Comparison of ENCODE assay signal across 2 fruit fly cellular contexts in genomic region chr3L:4619497-4620211, dm6.
TF ChIP-seq lines count a peak whose summit lies in the region.

No protein-coding gene starts in this region.

TF ChIP-seq in whole organism, embryonic, 481 proteins besides CTCF, POLR2A, EP300 and RAD21 (continued from another document):
- TF ChIP-seq ap (GFP tag; IDR thresholded peaks at IDR 0.05; lab: Robert Waterston, UW), result 0 out of 2 replicates have a peak, but pooled peaks have one; percentile 6
- TF ChIP-seq dm (GFP tag; optimal IDR thresholded peaks at IDR 0.05; lab: Kevin White, UChicago), result no peak
- TF ChIP-seq CG10147 (GFP tag; optimal IDR thresholded peaks at IDR 0.05; lab: Kevin White, UChicago), result no peak
- TF ChIP-seq CG14014 (GFP tag; IDR thresholded peaks at IDR 0.05; lab: Robert Waterston, UW), result no peak
- TF ChIP-seq CG6689 (GFP tag; IDR thresholded peaks at IDR 0.05; lab: Robert Waterston, UW), result peak; percentile 18; the same call in 1 of the 2 replicates
- TF ChIP-seq pfk (GFP tag; optimal IDR thresholded peaks at IDR 0.05; lab: Kevin White, UChicago), result peak; percentile 73
- TF ChIP-seq CG17359 (tag; optimal IDR thresholded peaks at IDR 0.05; lab: Kevin White, UChicago), result peak; percentile 5
- TF ChIP-seq tx (GFP tag; optimal IDR thresholded peaks at IDR 0.05; lab: Kevin White, UChicago), result no peak
- peak; percentile 15 for TF ChIP-seq gem (tag; optimal IDR thresholded peaks at IDR 0.05; lab: Kevin White, UChicago)
- no peak for TF ChIP-seq CG30403 (GFP tag; optimal IDR thresholded peaks at IDR 0.05; lab: Kevin White, UChicago)
- TF ChIP-seq CG2678 (tag; optimal IDR thresholded peaks at IDR 0.05; lab: Kevin White, UChicago), result peak; percentile 8
- TF ChIP-seq HLH3B (GFP tag; IDR thresholded peaks at IDR 0.05; lab: Robert Waterston, UW), result 0 out of 2 replicates have a peak, but pooled peaks have one; percentile 14
- TF ChIP-seq gce (GFP tag; IDR thresholded peaks at IDR 0.05; lab: Robert Waterston, UW), result no peak
- no peak for TF ChIP-seq ttk (GFP tag; IDR thresholded peaks at IDR 0.05; lab: Robert Waterston, UW)
- TF ChIP-seq E2f2 (GFP tag; IDR thresholded peaks at IDR 0.05; lab: Robert Waterston, UW), result no peak

TF ChIP-seq in whole organism, prepupa, 60 proteins besides CTCF, POLR2A, EP300 and RAD21 (continued from another document):
- TF ChIP-seq net (GFP tag; optimal IDR thresholded peaks at IDR 0.05; lab: Kevin White, UChicago), result no peak
- peak; percentile 41 for TF ChIP-seq dsx (GFP tag; optimal IDR thresholded peaks at IDR 0.05; lab: Kevin White, UChicago; ENCODE audit: poor library complexity, severe bottlenecking)
- TF ChIP-seq acj6 (GFP tag; optimal IDR thresholded peaks at IDR 0.05; lab: Kevin White, UChicago), result peak; percentile 62
- TF ChIP-seq CG8119 (GFP tag; IDR thresholded peaks at IDR 0.05; lab: Robert Waterston, UW), result peak; percentile 54
- no peak for TF ChIP-seq CG6854 (GFP tag; optimal IDR thresholded peaks at IDR 0.05; lab: Kevin White, UChicago)
- peak; percentile 53 for TF ChIP-seq topi (GFP tag; optimal IDR thresholded peaks at IDR 0.05; lab: Kevin White, UChicago)
- peak; percentile 64 for TF ChIP-seq pdm3 (GFP tag; optimal IDR thresholded peaks at IDR 0.05; lab: Kevin White, UChicago)
- TF ChIP-seq eg (GFP tag; IDR thresholded peaks at IDR 0.05; lab: Robert Waterston, UW), result 0 out of 3 replicates have a peak, but pooled peaks have one; percentile 37
- TF ChIP-seq Lpt (GFP tag; optimal IDR thresholded peaks at IDR 0.05; lab: Kevin White, UChicago), result no peak
- no peak for TF ChIP-seq CG6276 (GFP tag; optimal IDR thresholded peaks at IDR 0.05; lab: Kevin White, UChicago)
- peak; percentile 18 for TF ChIP-seq CG34406 (GFP tag; optimal IDR thresholded peaks at IDR 0.05; lab: Kevin White, UChicago)
- peak; percentile 87 for TF ChIP-seq svp (GFP tag; lab: Kevin White, UChicago)
- TF ChIP-seq CG31627 (GFP tag; optimal IDR thresholded peaks at IDR 0.05; lab: Kevin White, UChicago), result peak; percentile 54
- TF ChIP-seq CG11294 (GFP tag; IDR thresholded peaks at IDR 0.05; lab: Robert Waterston, UW), result no peak
- peak; percentile 43 for TF ChIP-seq Sox14 (GFP tag; optimal IDR thresholded peaks at IDR 0.05; lab: Kevin White, UChicago)
- TF ChIP-seq Eip75B (GFP tag; optimal IDR thresholded peaks at IDR 0.05; lab: Kevin White, UChicago), result peak; percentile 68
- peak; percentile 66 for TF ChIP-seq CG10631 (GFP tag; optimal IDR thresholded peaks at IDR 0.05; lab: Kevin White, UChicago)
- TF ChIP-seq Hr4 (GFP tag; optimal IDR thresholded peaks at IDR 0.05; lab: Kevin White, UChicago), result peak; percentile 12
- TF ChIP-seq spab (GFP tag; optimal IDR thresholded peaks at IDR 0.05; lab: Kevin White, UChicago), result peak; percentile 42
- TF ChIP-seq dac (GFP tag; optimal IDR thresholded peaks at IDR 0.05; lab: Kevin White, UChicago), result no peak
- peak; percentile 28 to 55 for TF ChIP-seq ss (GFP tag; optimal IDR thresholded peaks at IDR 0.05; lab: Kevin White, UChicago)
- peak; percentile 47 for TF ChIP-seq CG1621 (tag; optimal IDR thresholded peaks at IDR 0.05; lab: Kevin White, UChicago)
- peak; percentile 44 for TF ChIP-seq achi (GFP tag; optimal IDR thresholded peaks at IDR 0.05; lab: Kevin White, UChicago)
- peak; percentile 48 for TF ChIP-seq CG32006 (GFP tag; optimal IDR thresholded peaks at IDR 0.05; lab: Kevin White, UChicago)
- peak; percentile 49 for TF ChIP-seq Met (GFP tag; optimal IDR thresholded peaks at IDR 0.05; lab: Kevin White, UChicago)
- TF ChIP-seq Smox (GFP tag; optimal IDR thresholded peaks at IDR 0.05; lab: Kevin White, UChicago), result peak; percentile 41
- TF ChIP-seq OdsH (GFP tag; optimal IDR thresholded peaks at IDR 0.05; lab: Kevin White, UChicago), result peak; percentile 48
- TF ChIP-seq fd59A (GFP tag; optimal IDR thresholded peaks at IDR 0.05; lab: Kevin White, UChicago), result peak; percentile 41
- TF ChIP-seq CG10669 (GFP tag; optimal IDR thresholded peaks at IDR 0.05; lab: Kevin White, UChicago), result peak; percentile 53
- peak; percentile 61 for TF ChIP-seq cyc (GFP tag; optimal IDR thresholded peaks at IDR 0.05; lab: Kevin White, UChicago)
- no peak for TF ChIP-seq CG11902 (GFP tag; optimal IDR thresholded peaks at IDR 0.05; lab: Kevin White, UChicago)
